Worm (Caenorhabditis elegans): ENCODE results near the gene F54F2.14.

Gene F54F2.14

ce11 chrIII:8771851-8772250 lies 19.5 kb upstream of the F54F2.14 start, which contains the start of gene K02D10.3:
K02D10.3 (minus strand) TSS chrIII:8771951.
- TF ChIP-seq ztf-29 (GFP tag; IDR thresholded peaks at IDR 0.05) (no peak), ref-1 (GFP tag; conservative IDR thresholded peaks at IDR 0.05) (no peak), T22C8.4 (GFP tag; IDR thresholded peaks at IDR 0.05) (no peak), klf-2 (GFP tag; conservative IDR thresholded peaks at IDR 0.05) (no peak), cog-1 (tag; optimal IDR thresholded peaks at IDR 0.05) (no peak), tab-1 (GFP tag; IDR thresholded peaks at IDR 0.05) (no peak), med-1 (GFP tag; optimal IDR thresholded peaks at IDR 0.05; ENCODE audit: insufficient read depth) (no peak), flt-1 (GFP tag; IDR thresholded peaks at IDR 0.05) (no peak), ztf-23 (GFP tag; IDR thresholded peaks at IDR 0.05) (no peak)

- TF ChIP-seq klf-2 (GFP tag; conservative IDR thresholded peaks at IDR 0.05) (no peak), cog-1 (tag; optimal IDR thresholded peaks at IDR 0.05) (no peak), ztf-23 (GFP tag; IDR thresholded peaks at IDR 0.05) (no peak), T22C8.4 (GFP tag; IDR thresholded peaks at IDR 0.05) (no peak), med-1 (GFP tag; optimal IDR thresholded peaks at IDR 0.05; ENCODE audit: insufficient read depth) (no peak), ref-1 (GFP tag; conservative IDR thresholded peaks at IDR 0.05) (no peak), flt-1 (GFP tag; IDR thresholded peaks at IDR 0.05) (no peak), ztf-29 (GFP tag; IDR thresholded peaks at IDR 0.05) (no peak), tab-1 (GFP tag; IDR thresholded peaks at IDR 0.05) (no peak)
Measured at ce11 chrIII:8772428-8773027, 18.8 kb upstream of the F54F2.14 start.

ce11 chrIII:8773375-8773774 lies 18.0 kb upstream of the F54F2.14 start:
- TF ChIP-seq cog-1 (tag; optimal IDR thresholded peaks at IDR 0.05) (no peak), tab-1 (GFP tag; IDR thresholded peaks at IDR 0.05) (no peak), med-1 (GFP tag; optimal IDR thresholded peaks at IDR 0.05; ENCODE audit: insufficient read depth) (no peak), ztf-23 (GFP tag; IDR thresholded peaks at IDR 0.05) (no peak)

ce11 chrIII:8775953-8776352 lies 15.4 kb upstream of the F54F2.14 start, which contains the start of gene snap-29:
snap-29 (plus strand) TSS chrIII:8776253.
- TF ChIP-seq flt-1 (GFP tag; IDR thresholded peaks at IDR 0.05), result no peak
- TF ChIP-seq cog-1 (tag; optimal IDR thresholded peaks at IDR 0.05), result no peak
- TF ChIP-seq klf-2 (GFP tag; conservative IDR thresholded peaks at IDR 0.05), result no peak
- TF ChIP-seq ref-1 (GFP tag; conservative IDR thresholded peaks at IDR 0.05), result no peak
- no peak for TF ChIP-seq ztf-29 (GFP tag; IDR thresholded peaks at IDR 0.05)
- no peak for TF ChIP-seq tab-1 (GFP tag; IDR thresholded peaks at IDR 0.05)
- no peak for TF ChIP-seq ztf-23 (GFP tag; IDR thresholded peaks at IDR 0.05)
- no peak for TF ChIP-seq med-1 (GFP tag; optimal IDR thresholded peaks at IDR 0.05; ENCODE audit: insufficient read depth)
- TF ChIP-seq T22C8.4 (GFP tag; IDR thresholded peaks at IDR 0.05), result no peak

ce11 chrIII:8779912-8780311 lies 11.4 kb upstream of the F54F2.14 start, which contains the start of gene K02D10.4:
K02D10.4 (minus strand) TSS chrIII:8780012.
- no peak for TF ChIP-seq ref-1 (GFP tag; conservative IDR thresholded peaks at IDR 0.05)

ce11 chrIII:8780473-8780872 lies 10.9 kb upstream of the F54F2.14 start:
- TF ChIP-seq med-1 (GFP tag; optimal IDR thresholded peaks at IDR 0.05; ENCODE audit: insufficient read depth), result no peak

- TF ChIP-seq cog-1 (tag; optimal IDR thresholded peaks at IDR 0.05) (no peak), tab-1 (GFP tag; IDR thresholded peaks at IDR 0.05) (no peak), klf-2 (GFP tag; conservative IDR thresholded peaks at IDR 0.05) (no peak), ztf-23 (GFP tag; IDR thresholded peaks at IDR 0.05) (no peak), ref-1 (GFP tag; conservative IDR thresholded peaks at IDR 0.05) (no peak), flt-1 (GFP tag; IDR thresholded peaks at IDR 0.05) (no peak), ztf-29 (GFP tag; IDR thresholded peaks at IDR 0.05) (no peak), med-1 (GFP tag; optimal IDR thresholded peaks at IDR 0.05; ENCODE audit: insufficient read depth) (no peak)
Measured at ce11 chrIII:8782080-8782479, 9.3 kb upstream of the F54F2.14 start.

ce11 chrIII:8782744-8783143 lies 8.6 kb upstream of the F54F2.14 start:
- no peak for TF ChIP-seq tab-1 (GFP tag; IDR thresholded peaks at IDR 0.05)
- TF ChIP-seq ztf-23 (GFP tag; IDR thresholded peaks at IDR 0.05), result no peak
- TF ChIP-seq klf-2 (GFP tag; conservative IDR thresholded peaks at IDR 0.05), result no peak
- no peak for TF ChIP-seq med-1 (GFP tag; optimal IDR thresholded peaks at IDR 0.05; ENCODE audit: insufficient read depth)
- no peak for TF ChIP-seq cog-1 (tag; optimal IDR thresholded peaks at IDR 0.05)
- TF ChIP-seq T22C8.4 (GFP tag; IDR thresholded peaks at IDR 0.05), result no peak
- no peak for TF ChIP-seq ztf-29 (GFP tag; IDR thresholded peaks at IDR 0.05)
- TF ChIP-seq flt-1 (GFP tag; IDR thresholded peaks at IDR 0.05), result no peak
- TF ChIP-seq ref-1 (GFP tag; conservative IDR thresholded peaks at IDR 0.05), result no peak

- TF ChIP-seq flt-1 (GFP tag; IDR thresholded peaks at IDR 0.05), result no peak
- no peak for TF ChIP-seq med-1 (GFP tag; optimal IDR thresholded peaks at IDR 0.05; ENCODE audit: insufficient read depth)
- TF ChIP-seq klf-2 (GFP tag; conservative IDR thresholded peaks at IDR 0.05), result no peak
- no peak for TF ChIP-seq ztf-29 (GFP tag; IDR thresholded peaks at IDR 0.05)
- no peak for TF ChIP-seq ref-1 (GFP tag; conservative IDR thresholded peaks at IDR 0.05)
- TF ChIP-seq ztf-23 (GFP tag; IDR thresholded peaks at IDR 0.05), result no peak
- TF ChIP-seq cog-1 (tag; optimal IDR thresholded peaks at IDR 0.05), result no peak
- TF ChIP-seq T22C8.4 (GFP tag; IDR thresholded peaks at IDR 0.05), result no peak
- no peak for TF ChIP-seq tab-1 (GFP tag; IDR thresholded peaks at IDR 0.05)
Measured at ce11 chrIII:8784500-8784899, 6.8 kb upstream of the F54F2.14 start.

ce11 chrIII:8785426-8785825 lies 5.9 kb upstream of the F54F2.14 start:
- TF ChIP-seq flt-1 (GFP tag; IDR thresholded peaks at IDR 0.05) (no peak), ztf-23 (GFP tag; IDR thresholded peaks at IDR 0.05) (no peak), tab-1 (GFP tag; IDR thresholded peaks at IDR 0.05) (no peak), klf-2 (GFP tag; conservative IDR thresholded peaks at IDR 0.05) (no peak), ztf-29 (GFP tag; IDR thresholded peaks at IDR 0.05) (no peak), med-1 (GFP tag; optimal IDR thresholded peaks at IDR 0.05; ENCODE audit: insufficient read depth) (no peak), ref-1 (GFP tag; conservative IDR thresholded peaks at IDR 0.05) (no peak), T22C8.4 (GFP tag; IDR thresholded peaks at IDR 0.05) (no peak)
